Fruit fly (Drosophila melanogaster) whole organism, embryonic: ENCODE measurements around the gene Pink1.

ENCODE experiments used
- ATbp ChIP-seq: fragments of 200-800 bp; sonication (Bioruptor generic); optimal IDR thresholded peaks from 2 replicates; lab custom pipeline; 2017; ENCODE audit warnings: missing biosample characterization, mild to moderate bottlenecking, missing genetic modification characterization, missing genetic modification reagents
- Aef1 ChIP-seq: fragments of 200-800 bp; sonication (Bioruptor generic); IDR thresholded peaks from 3 replicates; pipeline ENCODE4 v1.3.6; 2022; ENCODE audit warnings: missing biosample characterization, missing genetic modification characterization
- Atf-2 ChIP-seq: fragments of 200-800 bp; sonication (Bioruptor generic); optimal IDR thresholded peaks from 2 replicates; lab custom pipeline; 2016; ENCODE audit warnings: missing biosample characterization, missing genetic modification characterization
- Blimp-1 ChIP-seq: fragments of 200-800 bp; sonication (Bioruptor generic); optimal IDR thresholded peaks from 3 replicates; lab custom pipeline; 2018; ENCODE audit warnings: missing biosample characterization, missing genetic modification characterization, mild to moderate bottlenecking, moderate library complexity, missing genetic modification reagents
- Bteb2 ChIP-seq: fragments of 200-800 bp; sonication (Bioruptor generic); optimal IDR thresholded peaks from 2 replicates; lab custom pipeline; 2016; ENCODE audit warnings: missing biosample characterization, missing genetic modification characterization
- CG10959 ChIP-seq: fragments of 200-800 bp; sonication (Bioruptor generic); IDR thresholded peaks from 2 replicates; pipeline ENCODE4 v1.3.6; 2022; ENCODE audit warnings: missing biosample characterization, missing genetic modification characterization
- CG11093 ChIP-seq: fragments of 200-800 bp; sonication (Bioruptor generic); IDR thresholded peaks from 3 replicates; pipeline ENCODE4 v1.3.6; 2022; ENCODE audit warnings: missing biosample characterization, missing genetic modification characterization
- CG11398 ChIP-seq: fragments of 200-800 bp; sonication (Bioruptor generic); optimal IDR thresholded peaks from 2 replicates; lab custom pipeline; 2016; ENCODE audit warnings: missing biosample characterization, missing genetic modification characterization
- CG12155 ChIP-seq: fragments of 200-800 bp; sonication (Bioruptor generic); optimal IDR thresholded peaks from 3 replicates; lab custom pipeline; 2016; ENCODE audit warnings: missing biosample characterization, missing genetic modification characterization
- CG12299 ChIP-seq: fragments of 200-800 bp; sonication (Bioruptor generic); optimal IDR thresholded peaks from 2 replicates; lab custom pipeline; 2018; ENCODE audit warnings: missing biosample characterization, mild to moderate bottlenecking, missing genetic modification characterization
- CG14860 ChIP-seq: fragments of 200-800 bp; sonication (Bioruptor generic); IDR thresholded peaks from 3 replicates; pipeline ENCODE4 v1.3.6; 2022; ENCODE audit warnings: missing biosample characterization, missing genetic modification characterization; ENCODE audit not compliant: partially characterized antibody
- CG17361 ChIP-seq: fragments of 200-800 bp; sonication (Bioruptor generic); IDR thresholded peaks from 3 replicates; pipeline ENCODE4 v1.3.6; 2022; ENCODE audit warnings: missing biosample characterization, missing genetic modification characterization
- CG34376 ChIP-seq: fragments of 200-800 bp; sonication (Bioruptor generic); optimal IDR thresholded peaks from 2 replicates; lab custom pipeline; 2018; ENCODE audit warnings: missing biosample characterization, mild to moderate bottlenecking, missing genetic modification characterization
- CG34422 ChIP-seq: fragments of 200-800 bp; sonication (Bioruptor generic); IDR thresholded peaks from 3 replicates; pipeline ENCODE4 v1.3.6; 2022; ENCODE audit warnings: missing biosample characterization, missing genetic modification characterization
- CG4360 ChIP-seq: fragments of 200-800 bp; sonication (Bioruptor generic); IDR thresholded peaks from 2 replicates; pipeline ENCODE4 v1.3.6; 2022; ENCODE audit warnings: missing biosample characterization, missing genetic modification characterization
- CG7357 ChIP-seq: fragments of 200-800 bp; sonication (Bioruptor generic); IDR thresholded peaks from 3 replicates; pipeline ENCODE4 v1.3.6; 2022; ENCODE audit warnings: missing biosample characterization, missing genetic modification characterization
- CG8924 ChIP-seq: fragments of 200-800 bp; optimal IDR thresholded peaks from 3 replicates; lab custom pipeline; 2019; ENCODE audit warnings: missing biosample characterization, mild to moderate bottlenecking, missing genetic modification characterization, moderate library complexity
- CG9215 ChIP-seq: fragments of 200-800 bp; sonication (Bioruptor generic); IDR thresholded peaks from 2 replicates; pipeline ENCODE4 v1.3.6; 2022; ENCODE audit warnings: missing biosample characterization, missing genetic modification characterization
- Dek ChIP-seq: fragments of 200-800 bp; sonication (Bioruptor generic); optimal IDR thresholded peaks from 3 replicates; lab custom pipeline; 2019; ENCODE audit warnings: missing biosample characterization, mild to moderate bottlenecking, missing genetic modification characterization, moderate library complexity
- Dref ChIP-seq: fragments of 200-800 bp; sonication (Bioruptor generic); IDR thresholded peaks from 2 replicates; pipeline ENCODE4 v1.3.6; 2022; ENCODE audit warnings: missing biosample characterization, missing genetic modification characterization
- Elba2 ChIP-seq: fragments of 200-800 bp; sonication (Bioruptor generic); optimal IDR thresholded peaks from 3 replicates; lab custom pipeline; 2016; ENCODE audit warnings: missing biosample characterization, missing genetic modification characterization
- Fer1 ChIP-seq: fragments of 200-800 bp; sonication (Bioruptor generic); optimal IDR thresholded peaks from 2 replicates; lab custom pipeline; 2017; ENCODE audit warnings: missing biosample characterization, mild to moderate bottlenecking, missing genetic modification characterization
- HmgD ChIP-seq: fragments of 200-800 bp; sonication (Bioruptor generic); optimal IDR thresholded peaks from 3 replicates; lab custom pipeline; 2016; ENCODE audit warnings: missing biosample characterization, missing genetic modification characterization
- Med ChIP-seq: fragments of 200-800 bp; sonication (Bioruptor generic); peaks from one replicate; lab custom pipeline; 2016; ENCODE audit warnings: missing biosample characterization, missing genetic modification characterization, mild to moderate bottlenecking, inconsistent platforms, moderate library complexity
- Optix ChIP-seq: fragments of 200-800 bp; sonication (Bioruptor generic); IDR thresholded peaks from 3 replicates; pipeline ENCODE4 v1.3.6; 2022; ENCODE audit warnings: missing biosample characterization, missing genetic modification characterization
- Pdp1 ChIP-seq, 2 experiments: fragments of 200-800 bp; sonication (Bioruptor generic); optimal IDR thresholded peaks; 3 replicates each; lab custom pipeline; 2016; ENCODE audit warnings: missing biosample characterization in 2 of 2, missing genetic modification characterization in 2 of 2, mild to moderate bottlenecking in 1 of 2, moderate library complexity in 1 of 2
- Xrp1 ChIP-seq: fragments of 200-800 bp; sonication (Bioruptor generic); IDR thresholded peaks from 2 replicates; pipeline ENCODE4 v1.3.6; 2022; ENCODE audit warnings: missing biosample characterization, missing genetic modification characterization
- cg ChIP-seq: fragments of 200-800 bp; sonication (Bioruptor generic); optimal IDR thresholded peaks from 3 replicates; lab custom pipeline; 2019; ENCODE audit warnings: missing biosample characterization, mild to moderate bottlenecking, missing genetic modification characterization, moderate library complexity
- dmrt99B ChIP-seq: fragments of 200-800 bp; sonication (Bioruptor generic); optimal IDR thresholded peaks from 2 replicates; lab custom pipeline; 2018; ENCODE audit warnings: missing biosample characterization, mild to moderate bottlenecking, missing genetic modification characterization, moderate library complexity
- ems ChIP-seq: fragments of 200-800 bp; sonication (Bioruptor generic); optimal IDR thresholded peaks from 3 replicates; lab custom pipeline; 2016; ENCODE audit warnings: missing biosample characterization, missing genetic modification characterization
- eve ChIP-seq, 2 experiments: fragments of >200 bp; optimal IDR thresholded peaks; 2 replicates each; lab custom pipeline; 2017; ENCODE audit warnings: missing biosample characterization in 2 of 2, missing genetic modification characterization in 2 of 2
- grn ChIP-seq: fragments of 200-800 bp; sonication (Bioruptor generic); optimal IDR thresholded peaks from 3 replicates; lab custom pipeline; 2017; ENCODE audit warnings: missing biosample characterization, missing genetic modification characterization
- hth ChIP-seq: fragments of >200 bp; optimal IDR thresholded peaks from 2 replicates; lab custom pipeline; 2017; ENCODE audit warnings: inconsistent platforms
- insv ChIP-seq, 2 experiments: fragments of 200-800 bp; sonication (Bioruptor generic); optimal IDR thresholded peaks; 3 replicates each; lab custom pipeline; 2016 to 2018; ENCODE audit warnings: missing biosample characterization in 2 of 2, missing genetic modification characterization in 2 of 2
- lmd ChIP-seq: fragments of 200-800 bp; sonication (Bioruptor generic); IDR thresholded peaks from 2 replicates; pipeline ENCODE4 v1.3.6; 2022; ENCODE audit warnings: missing biosample characterization, missing genetic modification characterization
- maf-S ChIP-seq: fragments of 200-800 bp; sonication (Bioruptor generic); optimal IDR thresholded peaks from 2 replicates; lab custom pipeline; 2016; ENCODE audit warnings: missing biosample characterization, missing genetic modification characterization
- p53 ChIP-seq: fragments of 200-800 bp; sonication (Bioruptor generic); optimal IDR thresholded peaks from 2 replicates; lab custom pipeline; 2016; ENCODE audit warnings: missing biosample characterization, missing genetic modification characterization
- pfk ChIP-seq: fragments of 200-800 bp; sonication (Bioruptor generic); optimal IDR thresholded peaks from 2 replicates; lab custom pipeline; 2018; ENCODE audit warnings: missing biosample characterization, mild to moderate bottlenecking, missing genetic modification characterization, moderate library complexity
- prd ChIP-seq, 3 experiments: fragments of >200 bp in 2 of 3; fragments of 200-800 bp in 1 of 3; sonication (Bioruptor generic) in 1 of 3; optimal IDR thresholded peaks in 2 of 3; IDR thresholded peaks in 1 of 3; 2 replicates in 2 of 3; 3 replicates in 1 of 3; pipeline versions ENCODE4 v1.3.6 to Lab custom; 2017 to 2022; ENCODE audit warnings: missing biosample characterization in 1 of 3, missing genetic modification characterization in 1 of 3
- rib ChIP-seq: fragments of 200-800 bp; sonication (Bioruptor generic); IDR thresholded peaks from 2 replicates; pipeline ENCODE4 v1.3.6; 2022; ENCODE audit warnings: missing biosample characterization, missing genetic modification characterization
- run ChIP-seq: fragments of 200-800 bp; sonication (Bioruptor generic); optimal IDR thresholded peaks from 3 replicates; lab custom pipeline; 2018; ENCODE audit warnings: missing biosample characterization, mild to moderate bottlenecking, missing genetic modification characterization
- sim ChIP-seq: fragments of 200-800 bp; sonication (Bioruptor generic); IDR thresholded peaks from 2 replicates; pipeline ENCODE4 v1.3.6; 2022; ENCODE audit warnings: missing biosample characterization, missing genetic modification characterization
- slou ChIP-seq: fragments of 200-800 bp; sonication (Bioruptor generic); optimal IDR thresholded peaks from 3 replicates; lab custom pipeline; 2016; ENCODE audit warnings: missing biosample characterization, missing genetic modification characterization
- sr ChIP-seq: fragments of 200-800 bp; sonication (Bioruptor generic); IDR thresholded peaks from 3 replicates; pipeline ENCODE4 v1.3.6; 2022; ENCODE audit warnings: missing biosample characterization, missing genetic modification characterization
- wek ChIP-seq: fragments of 200-800 bp; sonication (Bioruptor generic); optimal IDR thresholded peaks from 3 replicates; lab custom pipeline; 2018; ENCODE audit warnings: missing biosample characterization, mild to moderate bottlenecking, missing genetic modification characterization, moderate library complexity
- zen ChIP-seq: fragments of 200-800 bp; sonication (Bioruptor generic); optimal IDR thresholded peaks from 3 replicates; lab custom pipeline; 2018; ENCODE audit warnings: missing biosample characterization, mild to moderate bottlenecking, missing genetic modification characterization, moderate library complexity
- zfh1 ChIP-seq: fragments of 200-800 bp; sonication (Bioruptor generic); IDR thresholded peaks from 3 replicates; pipeline ENCODE4 v1.3.6; 2022; ENCODE audit warnings: missing biosample characterization, missing genetic modification characterization

Gene Pink1

DNA sequence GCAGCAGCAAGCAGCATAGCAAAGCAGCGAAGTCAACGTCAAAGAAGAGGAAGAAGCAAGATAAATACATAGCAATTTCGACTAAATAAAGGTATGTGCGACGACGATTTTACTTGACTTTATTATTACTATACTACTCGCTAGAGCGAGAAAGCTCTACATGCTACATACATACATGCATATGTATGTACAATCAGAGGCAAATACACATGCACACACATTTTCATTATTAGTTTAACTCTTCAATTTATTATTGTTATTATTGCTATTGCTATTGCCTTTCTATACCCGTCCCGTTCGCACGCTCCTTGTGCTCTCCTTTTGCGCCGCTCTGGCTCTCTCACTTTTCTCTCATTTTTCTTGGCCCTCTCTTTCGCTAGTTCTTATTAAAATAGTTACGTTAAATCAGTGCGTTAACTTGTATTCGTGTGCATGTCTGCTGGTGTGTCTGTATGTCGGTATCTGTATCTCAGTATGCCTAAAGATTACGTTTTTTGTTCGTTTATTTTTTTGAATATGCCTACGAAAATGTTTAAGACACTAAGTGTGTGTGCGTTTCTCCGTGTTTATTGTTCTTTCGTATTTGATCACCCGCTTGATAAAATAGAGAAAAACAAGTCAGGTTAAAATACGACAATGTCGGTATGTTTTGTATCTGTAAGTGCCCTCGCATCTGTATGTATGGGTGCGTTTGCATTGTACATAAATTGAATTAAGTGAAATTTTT lies 16.8 kb downstream of the Pink1 start (continued):
- TF ChIP-seq CG4360 (GFP tag; lab: Robert Waterston, UW) (no peak), CG14860 (GFP tag; lab: Robert Waterston, UW) (no peak), slou (GFP tag; lab: Kevin White, UChicago) (no peak), CG12155 (GFP tag; lab: Kevin White, UChicago) (peak; percentile 3), Med (GFP tag; lab: Kevin White, UChicago) (peak; percentile 64), Fer1 (GFP tag; lab: Kevin White, UChicago) (peak; percentile 6), CG9215 (GFP tag; lab: Robert Waterston, UW) (no peak), eve (GFP tag; optimal IDR thresholded peaks at IDR 0.05; lab: Kevin White, UChicago) (peak in 1 of 2 experiments; percentile 24), cg (GFP tag; lab: Kevin White, UChicago) (peak; percentile 75), CG7357 (GFP tag; lab: Robert Waterston, UW) (no peak), rib (no peak), maf-S (GFP tag; lab: Kevin White, UChicago) (no peak), Aef1 (no peak), CG10959 (GFP tag; lab: Robert Waterston, UW) (no peak), p53 (GFP tag; lab: Kevin White, UChicago) (no peak)

dm6 chrX:6700990-6701530 lies 17.5 kb downstream of the Pink1 start:
- TF ChIP-seq Pdp1 (GFP tag; optimal IDR thresholded peaks at IDR 0.05; lab: Kevin White, UChicago) = peak in 1 of 2 experiments; percentile 86
- peak; percentile 58 for TF ChIP-seq p53 (GFP tag; lab: Kevin White, UChicago)
- TF ChIP-seq CG12299 (tag; lab: Kevin White, UChicago) = no peak
- peak; percentile 30 for TF ChIP-seq grn (GFP tag; lab: Kevin White, UChicago)
- no peak for TF ChIP-seq Blimp-1
- no peak for TF ChIP-seq Bteb2
- TF ChIP-seq CG17361 (GFP tag; lab: Robert Waterston, UW) = no peak
- TF ChIP-seq Optix = no peak
- TF ChIP-seq insv (GFP tag; optimal IDR thresholded peaks at IDR 0.05; lab: Kevin White, UChicago) = peak in 1 of 2 experiments; percentile 89
- TF ChIP-seq CG34422 (GFP tag; lab: Robert Waterston, UW) = no peak
- TF ChIP-seq zen = peak; percentile 4
- TF ChIP-seq Elba2 (GFP tag; lab: Kevin White, UChicago) = peak; percentile 86

DNA sequence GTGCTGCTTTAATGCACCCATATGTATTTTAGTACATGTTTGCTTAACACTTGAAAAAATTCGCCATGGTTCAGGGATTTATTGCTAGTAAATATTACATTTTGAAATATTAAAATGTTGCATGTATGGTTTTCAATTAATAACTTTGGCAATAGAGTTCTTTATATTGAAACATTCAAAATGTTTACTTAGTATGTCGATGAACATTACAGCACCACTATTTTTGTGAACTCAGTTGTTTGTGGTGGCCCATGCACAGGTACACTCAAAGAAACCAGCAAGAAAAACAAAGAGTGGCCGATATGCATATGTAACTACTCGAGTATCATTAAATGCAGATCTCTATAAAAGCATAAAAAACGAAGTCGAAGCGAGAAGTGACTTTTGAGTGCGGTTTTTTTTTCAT lies 18.4 kb downstream of the Pink1 start:
- TF ChIP-seq sim (GFP tag; lab: Robert Waterston, UW) (peak; percentile 10; the same call in 1 of the 2 replicates), ems (GFP tag; lab: Kevin White, UChicago) (no peak), CG34422 (GFP tag; lab: Robert Waterston, UW) (peak; percentile 35; the same call in 1 of the 3 replicates), Dref (GFP tag; lab: Robert Waterston, UW) (no peak), Atf-2 (GFP tag; lab: Kevin White, UChicago) (peak; percentile 55), HmgD (GFP tag; lab: Kevin White, UChicago) (no peak), CG34376 (GFP tag; lab: Kevin White, UChicago) (no peak), CG11093 (peak; percentile 60; the same call in 1 of the 3 replicates), Xrp1 (GFP tag; lab: Robert Waterston, UW) (peak; percentile 82), hth (no peak), prd (optimal IDR thresholded peaks at IDR 0.05; lab: Kevin White, UChicago) (no peak), prd (GFP tag; IDR thresholded peaks at IDR 0.05; lab: Robert Waterston, UW) (peak; percentile 71; the same call in 2 of the 3 replicates), run (tag; lab: Kevin White, UChicago) (peak; percentile 54), ATbp (GFP tag; lab: Kevin White, UChicago) (peak; percentile 78), CG11398 (no peak), Dek (tag; lab: Kevin White, UChicago) (no peak), sr (GFP tag; lab: Robert Waterston, UW) (no peak), dmrt99B (peak; percentile 89), lmd (GFP tag; lab: Robert Waterston, UW) (peak; percentile 63), CG8924 (peak; percentile 59), pfk (GFP tag; lab: Kevin White, UChicago) (no peak), wek (GFP tag; lab: Kevin White, UChicago) (peak; percentile 47), zfh1 (GFP tag; lab: Robert Waterston, UW) (peak; percentile 66; the same call in 2 of the 3 replicates)
